Fruit fly (Drosophila melanogaster) Kc167 (cell line): ENCODE data around the gene Ugt35E1.

Experiments used
- Myc ChIP-seq: fragments of >200 bp; optimal IDR thresholded peaks from 2 replicates; lab custom pipeline; 2017; ENCODE audit warnings: missing external identifiers
- Sin3A ChIP-seq: fragments of >200 bp; optimal IDR thresholded peaks from 2 replicates; lab custom pipeline; 2018; ENCODE audit warnings: missing external identifiers
- h ChIP-seq: fragments of >200 bp; optimal IDR thresholded peaks from 3 replicates; lab custom pipeline; 2018; ENCODE audit warnings: missing external identifiers
- insv ChIP-seq: fragments of >200 bp; optimal IDR thresholded peaks from 3 replicates; lab custom pipeline; 2018; ENCODE audit warnings: missing external identifiers
- psq ChIP-seq: fragments of >200 bp; optimal IDR thresholded peaks from 2 replicates; lab custom pipeline; 2017; ENCODE audit warnings: missing external identifiers
- ttk ChIP-seq: sonication (Bioruptor generic); optimal IDR thresholded peaks from 2 replicates; lab custom pipeline; 2017; ENCODE audit warnings: missing external identifiers

Gene Ugt35E1

dm6 chr3R:11196648-11197388, 30.9 kb upstream of the Ugt35E1 start:
- TF ChIP-seq psq (lab: Kevin White, UChicago) = no peak
- no peak for TF ChIP-seq Myc (lab: Kevin White, UChicago)
- TF ChIP-seq Sin3A (lab: Kevin White, UChicago) = no peak
- TF ChIP-seq insv = no peak
- no peak for TF ChIP-seq ttk (lab: Kevin White, UChicago)
- no peak for TF ChIP-seq h (lab: Kevin White, UChicago)

DNA sequence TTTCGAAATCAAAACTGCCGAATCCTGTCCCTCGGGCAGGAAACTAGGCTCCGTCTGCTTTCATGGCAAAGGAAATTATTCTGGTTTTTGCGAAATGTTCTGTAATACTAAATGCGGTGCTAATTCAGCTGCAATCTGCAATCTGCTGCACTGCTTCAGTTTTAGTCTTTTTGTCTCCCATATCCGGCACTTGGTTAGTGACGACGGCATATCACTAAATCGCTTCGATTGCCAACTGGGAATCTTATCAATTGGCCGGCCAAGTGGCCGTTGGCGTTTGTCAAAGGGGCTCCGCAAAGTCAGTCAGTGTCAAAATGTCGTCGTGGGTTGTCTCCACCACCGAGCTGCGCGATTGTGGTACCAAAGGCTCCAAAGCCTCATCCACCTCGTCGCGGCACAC, 29.9 kb upstream of the Ugt35E1 start, which contains the start of gene CG18577:
CG18577 (plus strand) TSS at position 301 of the 400 bp plus-strand sequence.
- TF ChIP-seq h (lab: Kevin White, UChicago) = no peak
- no peak for TF ChIP-seq psq (lab: Kevin White, UChicago)
- TF ChIP-seq insv = no peak
- TF ChIP-seq ttk (lab: Kevin White, UChicago) = no peak
- no peak for TF ChIP-seq Sin3A (lab: Kevin White, UChicago)
- TF ChIP-seq Myc (lab: Kevin White, UChicago) = no peak

DNA sequence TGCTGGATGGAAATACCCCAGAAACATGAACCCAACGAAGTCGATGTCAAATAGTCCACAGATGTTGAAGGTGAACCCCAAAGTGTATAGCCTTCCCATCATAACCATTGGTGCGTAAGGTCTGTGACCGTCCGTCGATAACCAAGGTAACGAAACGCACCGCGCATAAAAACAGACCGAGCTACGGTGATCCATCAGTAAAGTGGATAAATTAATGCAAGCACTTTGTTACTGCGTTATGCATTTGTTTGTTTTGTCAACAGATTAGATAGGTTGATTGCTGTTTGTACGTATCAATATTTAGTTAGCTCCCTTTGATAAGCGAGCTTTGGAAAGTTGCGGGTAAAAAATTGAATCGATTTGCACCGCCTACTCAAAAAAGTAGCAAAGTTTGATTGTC, 12.4 kb upstream of the Ugt35E1 start:
- TF ChIP-seq insv (no peak), Sin3A (lab: Kevin White, UChicago) (no peak), ttk (lab: Kevin White, UChicago) (no peak)

- TF ChIP-seq Myc (lab: Kevin White, UChicago) = no peak
- TF ChIP-seq Sin3A (lab: Kevin White, UChicago) = no peak
- no peak for TF ChIP-seq psq (lab: Kevin White, UChicago)
- TF ChIP-seq insv = no peak
- no peak for TF ChIP-seq ttk (lab: Kevin White, UChicago)
- no peak for TF ChIP-seq h (lab: Kevin White, UChicago)
These were observed 11.7 kb upstream of the Ugt35E1 start for dm6 chr3R:11177579-11177978.

DNA sequence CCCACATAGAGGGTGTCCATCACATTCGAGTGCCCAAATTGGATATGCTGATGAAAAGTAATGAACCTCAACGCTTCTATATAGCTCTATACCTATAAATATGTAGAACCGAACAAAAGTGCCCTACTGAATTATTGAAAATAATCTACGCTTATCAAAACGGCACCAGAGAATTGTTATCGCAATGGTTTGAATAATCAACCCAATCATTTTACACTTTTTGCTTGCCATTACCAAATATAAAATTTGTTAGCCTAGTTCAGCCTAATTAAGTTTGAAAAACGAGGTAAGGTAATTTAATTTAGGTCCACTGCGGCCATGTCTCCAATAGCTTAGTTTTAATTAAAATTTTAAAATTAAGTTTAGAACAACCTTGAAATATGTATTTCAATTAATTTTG, 9.9 kb upstream of the Ugt35E1 start:
- no peak for TF ChIP-seq h (lab: Kevin White, UChicago)
- no peak for TF ChIP-seq ttk (lab: Kevin White, UChicago)
- no peak for TF ChIP-seq insv

DNA sequence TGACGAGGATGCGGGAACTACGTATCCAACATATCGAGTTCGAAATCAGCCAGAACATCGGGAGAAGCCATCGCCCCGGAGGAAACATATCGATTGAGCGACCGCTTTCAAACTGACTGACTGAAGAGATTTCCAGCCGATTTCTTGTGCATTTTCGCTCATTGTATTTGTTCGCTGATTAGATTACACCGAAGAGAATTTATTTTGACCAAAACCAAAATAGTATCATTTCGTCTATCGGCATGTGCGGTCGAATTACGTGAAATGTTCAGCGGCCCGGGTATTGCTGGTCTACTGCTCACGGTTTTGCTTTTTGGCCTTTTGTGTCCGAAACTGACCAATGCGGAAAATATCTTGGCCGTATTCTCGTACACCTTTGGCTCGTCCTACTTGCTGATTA, 9.4 kb upstream of the Ugt35E1 start, which contains the start of the genes Ugt304A1 and Ugt303A1:
Ugt304A1 (minus strand) TSS at position 101 of the 400 bp plus-strand sequence.
Ugt303A1 (plus strand) TSS at position 222 of the 400 bp plus-strand sequence.
- TF ChIP-seq ttk (lab: Kevin White, UChicago) (no peak), Sin3A (lab: Kevin White, UChicago) (no peak), psq (lab: Kevin White, UChicago) (no peak), insv (no peak), h (lab: Kevin White, UChicago) (no peak), Myc (lab: Kevin White, UChicago) (no peak)

DNA sequence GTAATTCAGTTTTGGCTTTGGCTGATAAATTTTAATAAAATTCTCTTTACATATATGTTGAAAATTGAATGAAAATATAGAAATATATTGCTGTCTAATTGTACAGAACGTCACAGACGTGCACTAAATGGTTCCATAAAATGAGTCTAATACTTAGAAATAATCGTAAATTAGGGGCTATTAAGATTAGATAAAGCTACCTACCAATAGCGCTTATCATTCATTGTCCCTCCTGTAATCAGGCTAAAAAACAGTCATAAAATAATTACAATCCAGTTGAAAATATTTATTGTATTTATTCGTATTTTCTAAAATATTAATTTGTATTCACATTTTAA, 7.3 kb upstream of the Ugt35E1 start:
- TF ChIP-seq ttk (lab: Kevin White, UChicago) = no peak
- TF ChIP-seq Sin3A (lab: Kevin White, UChicago) = no peak
- no peak for TF ChIP-seq insv
- TF ChIP-seq h (lab: Kevin White, UChicago) = no peak
- TF ChIP-seq psq (lab: Kevin White, UChicago) = no peak
- no peak for TF ChIP-seq Myc (lab: Kevin White, UChicago)

DNA sequence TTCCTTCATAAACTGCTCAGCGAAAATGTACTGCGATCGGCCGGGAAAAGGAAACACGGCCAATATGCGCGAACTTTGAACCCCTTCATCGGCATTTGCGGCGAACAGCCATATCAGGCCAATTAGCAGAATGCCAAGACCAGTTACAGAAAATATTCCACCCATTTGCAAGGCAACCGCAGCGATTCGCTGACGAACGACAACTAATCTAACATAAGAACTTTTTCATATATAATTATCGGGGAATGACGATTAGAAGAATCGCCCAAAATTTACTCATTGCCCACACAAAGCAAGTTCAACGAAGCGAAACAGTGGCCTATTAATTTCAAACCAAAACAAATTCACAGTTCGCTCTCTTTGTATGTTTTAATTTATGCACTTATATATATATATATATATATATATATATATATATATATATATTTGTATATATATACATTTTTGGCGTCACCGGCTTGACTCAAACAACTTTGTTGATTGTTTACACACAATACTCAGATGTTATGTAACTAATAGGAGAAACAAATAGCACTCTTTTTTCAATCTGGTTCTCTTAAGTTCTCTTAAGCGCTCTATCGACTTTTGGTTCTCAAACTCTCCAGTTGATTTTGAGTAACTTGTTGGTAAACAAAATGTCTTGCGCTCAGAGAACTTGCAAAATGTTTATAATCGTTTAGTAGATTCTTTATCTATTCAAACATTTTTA, 6.7 kb upstream of the Ugt35E1 start, which contains the start of gene Ugt35A1:
Ugt35A1 (minus strand) TSS at position 205 of the 709 bp plus-strand sequence.
- TF ChIP-seq psq (lab: Kevin White, UChicago) (no peak), ttk (lab: Kevin White, UChicago) (no peak), Myc (lab: Kevin White, UChicago) (no peak), Sin3A (lab: Kevin White, UChicago) (no peak), h (lab: Kevin White, UChicago) (no peak), insv (no peak)

DNA sequence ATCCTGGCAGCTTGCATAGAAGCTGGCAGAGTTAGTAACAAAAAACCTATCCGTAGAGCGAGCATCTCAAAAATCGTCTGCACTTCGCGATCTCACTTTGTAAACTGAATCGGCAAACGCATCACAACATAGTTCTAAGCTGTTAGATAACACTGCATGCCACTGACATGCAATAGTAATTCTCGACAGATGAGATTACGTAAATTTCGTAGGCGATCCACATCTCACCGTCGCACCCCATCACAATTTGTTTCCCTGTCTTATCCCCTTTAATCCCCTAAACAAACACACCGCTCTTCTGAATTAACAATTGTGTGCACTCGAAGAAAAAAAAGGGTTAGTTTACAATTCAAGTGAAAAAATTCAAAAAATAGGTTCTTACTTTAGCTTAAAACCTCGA, 4.3 kb upstream of the Ugt35E1 start, which contains the start of gene Ugt35B1:
Ugt35B1 (minus strand) TSS at position 101 of the 400 bp plus-strand sequence.
- TF ChIP-seq Myc (lab: Kevin White, UChicago) (no peak), h (lab: Kevin White, UChicago) (no peak), Sin3A (lab: Kevin White, UChicago) (no peak), psq (lab: Kevin White, UChicago) (no peak), insv (no peak), ttk (lab: Kevin White, UChicago) (no peak)

DNA sequence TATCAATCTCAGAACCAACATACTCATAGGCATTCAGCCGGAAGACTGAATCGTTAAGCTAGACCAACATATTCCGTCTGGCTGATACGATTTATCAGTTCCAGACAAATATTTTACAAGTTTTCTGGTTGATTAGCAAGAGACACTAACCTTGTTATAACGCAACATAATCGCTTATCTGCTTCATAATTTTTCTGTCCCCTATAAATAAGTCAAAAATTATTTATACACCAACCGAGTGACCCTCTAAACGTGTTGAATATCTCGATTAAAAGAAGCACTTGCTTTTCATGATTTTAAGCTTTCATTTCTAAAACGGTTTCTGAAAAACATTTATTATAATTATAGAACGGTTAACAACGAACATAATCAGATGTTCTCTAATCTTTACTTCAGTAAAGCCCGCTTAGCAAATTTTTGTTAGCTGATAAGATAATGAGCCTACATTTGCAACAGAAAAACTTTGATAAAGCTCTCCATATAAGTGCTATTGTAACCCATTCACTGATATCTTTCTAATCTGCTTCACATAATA, 2.1 kb upstream of the Ugt35E1 start, which contains the start of gene Ugt35E2:
Ugt35E2 (minus strand) TSS at position 51 of the 535 bp plus-strand sequence.
- TF ChIP-seq insv (no peak), psq (lab: Kevin White, UChicago) (no peak), ttk (lab: Kevin White, UChicago) (no peak), Sin3A (lab: Kevin White, UChicago) (no peak), h (lab: Kevin White, UChicago) (no peak)

- no peak for TF ChIP-seq Myc (lab: Kevin White, UChicago)
- TF ChIP-seq psq (lab: Kevin White, UChicago) = no peak
- no peak for TF ChIP-seq ttk (lab: Kevin White, UChicago)
- TF ChIP-seq h (lab: Kevin White, UChicago) = no peak
- no peak for TF ChIP-seq insv
- no peak for TF ChIP-seq Sin3A (lab: Kevin White, UChicago)
These were observed 5.0 kb downstream of the Ugt35E1 start, which contains the start of gene CG4757 for dm6 chr3R:11160907-11161306. CG4757 (plus strand) TSS chr3R:11161207.
